Fruit fly (Drosophila melanogaster) S2 (cell line): ENCODE measurements around the gene Gp93.

Experiments used
- CG8478 ChIP-seq: fragments of >200 bp; optimal IDR thresholded peaks from 2 replicates; lab custom pipeline; 2018
- CTCF ChIP-seq, 2 experiments: fragments of >200 bp; optimal IDR thresholded peaks; 2 replicates each; lab custom pipeline; 2018

dm6 chr3R:27953890-27954289, 5.4 kb downstream of the Gp93 start, which contains the start of gene CG4951:
- TF ChIP-seq CTCF (optimal IDR thresholded peaks at IDR 0.05; lab: Kevin White, UChicago), result no peak
- no peak for TF ChIP-seq CG8478 (lab: Kevin White, UChicago)
